Fruit fly (Drosophila melanogaster) whole organism, adult: ENCODE results near the gene IntS6.

Experiments used
- CG12768 ChIP-seq: fragments of 200-800 bp; sonication (Bioruptor generic); optimal IDR thresholded peaks from 2 replicates; lab custom pipeline; 2017; ENCODE audit warnings: missing biosample characterization, missing genetic modification characterization, mild to moderate bottlenecking, moderate library complexity, missing genetic modification reagents
- CG5204 ChIP-seq: fragments of 200-800 bp; sonication (Bioruptor generic); optimal IDR thresholded peaks from 2 replicates; lab custom pipeline; 2016; ENCODE audit warnings: missing biosample characterization, missing genetic modification characterization
- cic ChIP-seq: fragments of 200-800 bp; sonication (Bioruptor generic); optimal IDR thresholded peaks from 2 replicates; lab custom pipeline; 2017; ENCODE audit warnings: missing biosample characterization, mild to moderate bottlenecking, missing genetic modification characterization, moderate library complexity
- cnc ChIP-seq, 2 experiments: fragments of >200 bp; optimal IDR thresholded peaks; 2 replicates each; lab custom pipeline; 2017
- kay ChIP-seq: fragments of 200-800 bp; sonication (Bioruptor generic); peaks from one replicate; lab custom pipeline; 2016; ENCODE audit warnings: missing biosample characterization, missing genetic modification characterization, borderline replicate concordance
- tj ChIP-seq: fragments of 200-800 bp; sonication (Bioruptor generic); optimal IDR thresholded peaks from 3 replicates; lab custom pipeline; 2017; ENCODE audit warnings: missing biosample characterization, mild to moderate bottlenecking, missing genetic modification characterization, moderate library complexity
- toe ChIP-seq: fragments of 200-800 bp; sonication (Bioruptor generic); optimal IDR thresholded peaks from 2 replicates; lab custom pipeline; 2016; ENCODE audit warnings: missing biosample characterization, missing genetic modification characterization

DNA sequence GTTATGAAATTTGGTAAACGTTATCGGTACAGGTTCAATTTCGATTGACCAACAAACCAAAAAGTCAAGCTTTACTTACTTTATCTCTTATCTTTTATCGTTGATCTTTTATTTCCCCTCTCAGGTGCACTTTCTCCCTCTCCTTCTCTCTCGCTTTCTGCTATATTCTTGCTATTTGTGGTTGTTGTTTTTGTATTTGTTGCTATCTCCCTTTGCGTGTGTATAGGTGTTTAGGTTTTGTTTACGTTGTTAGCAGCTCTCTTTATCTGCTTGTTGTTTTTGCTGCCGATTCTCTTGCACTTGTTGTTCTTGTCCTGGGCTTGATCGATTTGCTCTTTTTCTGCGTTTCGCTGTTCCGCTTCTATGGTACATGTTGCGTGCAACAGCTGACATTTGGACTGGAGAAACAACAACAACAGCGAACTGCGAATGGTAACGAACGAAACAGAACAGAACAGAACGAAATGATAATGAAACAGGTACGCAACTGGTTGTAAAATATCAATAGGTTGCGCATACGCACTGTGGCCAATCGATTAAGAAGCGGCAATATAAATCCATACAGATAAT lies 2.7 kb downstream of the IntS6 start:
- TF ChIP-seq cic (no peak), CG12768 (no peak), cnc (optimal IDR thresholded peaks at IDR 0.05; lab: Kevin White, UChicago) (no peak), tj (GFP tag; lab: Kevin White, UChicago) (no peak), CG5204 (no peak), kay (GFP tag; lab: Kevin White, UChicago) (no peak), toe (GFP tag; lab: Kevin White, UChicago) (no peak)
